Fruit fly (Drosophila melanogaster) whole organism, embryonic: Measurements from ENCODE around the gene CG12546.

Experiments
- ATbp ChIP-seq: fragments of 200-800 bp; sonication (Bioruptor generic); optimal IDR thresholded peaks from 2 replicates; lab custom pipeline; 2017; ENCODE audit warnings: missing biosample characterization, mild to moderate bottlenecking, missing genetic modification characterization, missing genetic modification reagents
- CG10209 ChIP-seq: fragments of 200-800 bp; sonication (Bioruptor generic); optimal IDR thresholded peaks from 3 replicates; lab custom pipeline; 2017; ENCODE audit warnings: missing biosample characterization, mild to moderate bottlenecking, missing genetic modification characterization, missing genetic modification reagents
- CG10543 ChIP-seq: fragments of 200-800 bp; sonication (Bioruptor generic); optimal IDR thresholded peaks from 3 replicates; lab custom pipeline; 2017; ENCODE audit warnings: missing biosample characterization, mild to moderate bottlenecking, missing genetic modification characterization, moderate library complexity
- CG13296 ChIP-seq: fragments of 200-800 bp; sonication (Bioruptor generic); optimal IDR thresholded peaks from 3 replicates; lab custom pipeline; 2018; ENCODE audit warnings: missing biosample characterization, mild to moderate bottlenecking, missing genetic modification characterization
- CG14710 ChIP-seq: fragments of 200-800 bp; sonication (Bioruptor generic); optimal IDR thresholded peaks from 3 replicates; lab custom pipeline; 2019; ENCODE audit warnings: missing biosample characterization, mild to moderate bottlenecking, missing genetic modification characterization, moderate library complexity
- CG15269 ChIP-seq: fragments of 200-800 bp; sonication (Bioruptor generic); optimal IDR thresholded peaks from 2 replicates; lab custom pipeline; 2018; ENCODE audit warnings: missing biosample characterization, mild to moderate bottlenecking, missing genetic modification characterization, moderate library complexity
- CG16779 ChIP-seq: fragments of 200-800 bp; sonication (Bioruptor generic); IDR thresholded peaks from 2 replicates; pipeline ENCODE4 v1.3.6; 2022; ENCODE audit warnings: missing biosample characterization, missing genetic modification characterization
- CG17829 ChIP-seq: fragments of 200-800 bp; optimal IDR thresholded peaks from 2 replicates; lab custom pipeline; 2019; ENCODE audit warnings: missing biosample characterization, mild to moderate bottlenecking, missing genetic modification characterization, moderate library complexity
- CG43689 ChIP-seq: fragments of 200-800 bp; sonication (Bioruptor generic); IDR thresholded peaks from 2 replicates; pipeline ENCODE4 v1.3.6; 2022; ENCODE audit warnings: missing biosample characterization, missing genetic modification characterization
- CG4854 ChIP-seq: fragments of 200-800 bp; sonication (Bioruptor generic); optimal IDR thresholded peaks from 2 replicates; lab custom pipeline; 2016; ENCODE audit warnings: missing biosample characterization, missing genetic modification characterization, inconsistent platforms
- CG6654 ChIP-seq: fragments of 200-800 bp; sonication (Bioruptor generic); optimal IDR thresholded peaks from 2 replicates; lab custom pipeline; 2017; ENCODE audit warnings: missing biosample characterization, mild to moderate bottlenecking, missing genetic modification characterization
- CG7839 ChIP-seq: fragments of 200-800 bp; sonication (Bioruptor generic); optimal IDR thresholded peaks from 3 replicates; lab custom pipeline; 2018; ENCODE audit warnings: missing biosample characterization, mild to moderate bottlenecking, missing genetic modification characterization, moderate library complexity
- CG8478 ChIP-seq: fragments of >200 bp; optimal IDR thresholded peaks from 2 replicates; lab custom pipeline; 2018
- CG8765 ChIP-seq: fragments of 200-800 bp; sonication (Bioruptor generic); IDR thresholded peaks from 2 replicates; pipeline ENCODE4 v1.3.6; 2022; ENCODE audit warnings: missing biosample characterization, missing genetic modification characterization
- CG9797 ChIP-seq: fragments of 200-800 bp; sonication (Bioruptor generic); optimal IDR thresholded peaks from 3 replicates; lab custom pipeline; 2018; ENCODE audit warnings: missing biosample characterization, mild to moderate bottlenecking, missing genetic modification characterization
- D19A ChIP-seq: fragments of 200-800 bp; optimal IDR thresholded peaks from 3 replicates; lab custom pipeline; 2019; ENCODE audit warnings: missing biosample characterization, mild to moderate bottlenecking, missing genetic modification characterization, moderate library complexity
- Dip3 ChIP-seq: fragments of 200-800 bp; sonication (Bioruptor generic); optimal IDR thresholded peaks from 3 replicates; lab custom pipeline; 2016; ENCODE audit warnings: missing biosample characterization, missing genetic modification characterization
- Elba2 ChIP-seq: fragments of 200-800 bp; sonication (Bioruptor generic); optimal IDR thresholded peaks from 3 replicates; lab custom pipeline; 2016; ENCODE audit warnings: missing biosample characterization, missing genetic modification characterization
- HLH54F ChIP-seq: fragments of 200-800 bp; sonication (Bioruptor generic); optimal IDR thresholded peaks from 3 replicates; lab custom pipeline; 2016; ENCODE audit warnings: missing biosample characterization, missing genetic modification characterization
- Hmx ChIP-seq: fragments of 200-800 bp; sonication (Bioruptor generic); optimal IDR thresholded peaks from 2 replicates; lab custom pipeline; 2016; ENCODE audit warnings: missing biosample characterization, missing genetic modification characterization
- Hr51 ChIP-seq, 2 experiments: fragments of 200-800 bp; sonication (Bioruptor generic); optimal IDR thresholded peaks; 2 replicates in 1 of 2; 3 replicates in 1 of 2; lab custom pipeline; 2016 to 2018; ENCODE audit warnings: missing biosample characterization in 2 of 2, missing genetic modification characterization in 2 of 2, mild to moderate bottlenecking in 1 of 2, moderate library complexity in 1 of 2
- Lpt ChIP-seq: fragments of >200 bp; optimal IDR thresholded peaks from 2 replicates; lab custom pipeline; 2018; ENCODE audit warnings: missing biosample characterization, missing genetic modification characterization
- Pdp1 ChIP-seq, 2 experiments: fragments of 200-800 bp; sonication (Bioruptor generic); optimal IDR thresholded peaks; 3 replicates each; lab custom pipeline; 2016; ENCODE audit warnings: missing biosample characterization in 2 of 2, missing genetic modification characterization in 2 of 2, mild to moderate bottlenecking in 1 of 2, moderate library complexity in 1 of 2
- Scr ChIP-seq: fragments of 200-800 bp; sonication (Bioruptor generic); IDR thresholded peaks from 2 replicates; pipeline ENCODE4 v1.3.6; 2022; ENCODE audit warnings: missing biosample characterization, missing genetic modification characterization; ENCODE audit not compliant: partially characterized antibody
- Side ChIP-seq: fragments of 200-800 bp; sonication (Bioruptor generic); optimal IDR thresholded peaks from 2 replicates; lab custom pipeline; 2016; ENCODE audit warnings: missing biosample characterization, missing genetic modification characterization
- Sin3A ChIP-seq: fragments of >200 bp; optimal IDR thresholded peaks from 2 replicates; lab custom pipeline; 2018
- ac ChIP-seq: fragments of 200-800 bp; sonication (Bioruptor generic); optimal IDR thresholded peaks from 3 replicates; lab custom pipeline; 2017; ENCODE audit warnings: missing biosample characterization, mild to moderate bottlenecking, missing genetic modification characterization
- amos ChIP-seq: fragments of 200-800 bp; sonication (Bioruptor generic); IDR thresholded peaks from 2 replicates; pipeline ENCODE4 v1.3.6; 2022; ENCODE audit warnings: missing biosample characterization, missing genetic modification characterization; ENCODE audit not compliant: partially characterized antibody
- bsh ChIP-seq, 2 experiments: fragments of 200-800 bp; sonication (Bioruptor generic); optimal IDR thresholded peaks; 2 replicates each; lab custom pipeline; 2017 to 2018; ENCODE audit warnings: mild to moderate bottlenecking in 2 of 2, missing biosample characterization in 2 of 2, missing genetic modification characterization in 2 of 2, moderate library complexity in 1 of 2
- chn ChIP-seq: fragments of 200-800 bp; sonication (Bioruptor generic); optimal IDR thresholded peaks from 2 replicates; lab custom pipeline; 2016; ENCODE audit warnings: missing biosample characterization, missing genetic modification characterization
- ci ChIP-seq: fragments of 200-800 bp; sonication (Bioruptor generic); IDR thresholded peaks from 3 replicates; pipeline ENCODE4 v1.3.6; 2022; ENCODE audit warnings: missing biosample characterization, missing genetic modification characterization
- dati ChIP-seq: fragments of 200-800 bp; sonication (Bioruptor generic); IDR thresholded peaks from 2 replicates; pipeline ENCODE4 v1.3.6; 2022; ENCODE audit warnings: missing biosample characterization, missing genetic modification characterization
- emc ChIP-seq: fragments of 200-800 bp; sonication (Bioruptor generic); optimal IDR thresholded peaks from 2 replicates; lab custom pipeline; 2016; ENCODE audit warnings: missing biosample characterization, missing genetic modification characterization
- ewg ChIP-seq: fragments of 200-800 bp; sonication (Bioruptor generic); optimal IDR thresholded peaks from 3 replicates; lab custom pipeline; 2017; ENCODE audit warnings: mild to moderate bottlenecking, missing biosample characterization, missing genetic modification reagents, missing genetic modification characterization
- exex ChIP-seq: fragments of 200-800 bp; sonication (Bioruptor generic); optimal IDR thresholded peaks from 4 replicates; lab custom pipeline; 2018; ENCODE audit warnings: missing biosample characterization, mild to moderate bottlenecking, missing genetic modification characterization, moderate library complexity
- fd64A ChIP-seq: fragments of 200-800 bp; sonication (Bioruptor generic); optimal IDR thresholded peaks from 3 replicates; lab custom pipeline; 2018; ENCODE audit warnings: missing biosample characterization, mild to moderate bottlenecking, missing genetic modification characterization
- fru ChIP-seq: fragments of >200 bp; optimal IDR thresholded peaks from 2 replicates; lab custom pipeline; 2017
- grn ChIP-seq: fragments of 200-800 bp; sonication (Bioruptor generic); optimal IDR thresholded peaks from 3 replicates; lab custom pipeline; 2017; ENCODE audit warnings: missing biosample characterization, missing genetic modification characterization
- hth ChIP-seq: fragments of >200 bp; optimal IDR thresholded peaks from 2 replicates; lab custom pipeline; 2017; ENCODE audit warnings: inconsistent platforms
- kah ChIP-seq: fragments of 200-800 bp; sonication (Bioruptor generic); optimal IDR thresholded peaks from 2 replicates; lab custom pipeline; 2018; ENCODE audit warnings: missing biosample characterization, mild to moderate bottlenecking, missing genetic modification characterization
- nau ChIP-seq: fragments of 200-800 bp; sonication (Bioruptor generic); optimal IDR thresholded peaks from 3 replicates; lab custom pipeline; 2017; ENCODE audit warnings: missing biosample characterization, mild to moderate bottlenecking, missing genetic modification characterization, missing genetic modification reagents
- nerfin-1 ChIP-seq: fragments of 200-800 bp; sonication (Bioruptor generic); optimal IDR thresholded peaks from 3 replicates; lab custom pipeline; 2019; ENCODE audit warnings: missing biosample characterization, mild to moderate bottlenecking, missing genetic modification characterization, moderate library complexity
- oc ChIP-seq: fragments of 200-800 bp; sonication (Bioruptor generic); optimal IDR thresholded peaks from 2 replicates; lab custom pipeline; 2018; ENCODE audit warnings: missing biosample characterization, mild to moderate bottlenecking, missing genetic modification characterization, moderate library complexity
- pb ChIP-seq: fragments of 200-800 bp; sonication (Bioruptor generic); optimal IDR thresholded peaks from 3 replicates; lab custom pipeline; 2016; ENCODE audit warnings: missing biosample characterization, missing genetic modification characterization
- pnt ChIP-seq: fragments of 200-800 bp; sonication (Bioruptor generic); optimal IDR thresholded peaks from 3 replicates; lab custom pipeline; 2016; ENCODE audit warnings: missing biosample characterization, missing genetic modification characterization
- rib ChIP-seq: fragments of 200-800 bp; sonication (Bioruptor generic); IDR thresholded peaks from 2 replicates; pipeline ENCODE4 v1.3.6; 2022; ENCODE audit warnings: missing biosample characterization, missing genetic modification characterization
- run ChIP-seq: fragments of 200-800 bp; sonication (Bioruptor generic); optimal IDR thresholded peaks from 3 replicates; lab custom pipeline; 2018; ENCODE audit warnings: missing biosample characterization, mild to moderate bottlenecking, missing genetic modification characterization
- sisA ChIP-seq: fragments of 200-800 bp; sonication (Bioruptor generic); IDR thresholded peaks from 2 replicates; pipeline ENCODE4 v1.3.6; 2022; ENCODE audit warnings: missing biosample characterization, missing genetic modification characterization
- wdn ChIP-seq: fragments of 200-800 bp; sonication (Bioruptor generic); IDR thresholded peaks from 2 replicates; pipeline ENCODE4 v1.3.6; 2022; ENCODE audit warnings: missing biosample characterization, missing genetic modification characterization
- zfh2 ChIP-seq: fragments of 200-800 bp; sonication (Bioruptor generic); optimal IDR thresholded peaks from 2 replicates; lab custom pipeline; 2016; ENCODE audit warnings: missing biosample characterization, missing genetic modification characterization

The CG12546 gene

DNA sequence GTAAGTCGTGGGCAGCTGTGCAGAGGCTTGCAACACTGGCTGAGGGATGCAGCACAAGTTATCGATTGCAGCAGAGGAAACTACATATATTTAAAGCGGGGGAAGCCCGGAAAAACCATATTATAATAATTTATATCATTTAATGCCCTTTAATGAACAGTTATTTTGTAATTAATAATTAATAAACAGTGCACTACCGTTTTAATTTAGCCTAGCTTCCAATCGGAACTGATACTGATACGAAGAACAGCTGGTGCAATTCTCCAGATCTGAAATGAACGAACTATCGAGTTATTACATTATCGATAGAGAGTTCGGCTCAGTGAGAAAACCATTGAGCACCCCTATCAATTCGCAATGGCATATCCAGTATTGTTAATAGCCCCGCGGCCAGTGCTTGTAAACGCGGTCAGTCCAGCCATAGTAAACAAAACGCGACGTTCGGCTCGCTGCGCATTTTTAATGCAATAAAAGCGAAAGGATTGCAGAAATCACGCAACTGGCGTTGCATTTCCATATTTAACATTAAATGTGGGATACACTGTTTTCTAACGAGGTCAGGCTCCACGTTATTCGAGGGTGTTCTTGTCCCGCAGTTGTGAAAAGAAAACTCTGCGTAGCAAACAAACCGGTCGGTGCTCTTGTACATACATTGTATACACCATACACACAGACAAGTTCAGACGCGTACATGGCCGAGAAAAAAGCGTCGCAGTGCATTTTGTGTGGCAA, 47.9 kb upstream of the CG12546 start, which contains the start of gene CG7369 (continued):
- peak; percentile 73 for TF ChIP-seq Hmx (GFP tag; lab: Kevin White, UChicago)
- TF ChIP-seq run, result peak; percentile 28
- TF ChIP-seq CG9797 (GFP tag; lab: Kevin White, UChicago), result peak; percentile 54
- TF ChIP-seq hth, result no peak
- peak; percentile 78; the same call in 1 of the 2 replicates for TF ChIP-seq wdn (GFP tag; lab: Robert Waterston, UW)
- peak; percentile 71 for TF ChIP-seq CG16779 (GFP tag; lab: Robert Waterston, UW)
- TF ChIP-seq Dip3 (GFP tag; lab: Kevin White, UChicago), result peak; percentile 89
- no peak for TF ChIP-seq CG8478 (lab: Kevin White, UChicago)
- peak; percentile 47 for TF ChIP-seq oc
- peak; percentile 72 to 74 for TF ChIP-seq Hr51 (GFP tag; optimal IDR thresholded peaks at IDR 0.05; lab: Kevin White, UChicago)
- peak; percentile 31 for TF ChIP-seq grn (GFP tag; lab: Kevin White, UChicago)
- TF ChIP-seq fd64A, result no peak
- TF ChIP-seq emc, result peak; percentile 14
- peak; percentile 85 for TF ChIP-seq CG8765 (GFP tag; lab: Robert Waterston, UW)
- TF ChIP-seq CG10209 (GFP tag; lab: Kevin White, UChicago), result peak; percentile 86
- TF ChIP-seq Side (GFP tag; lab: Kevin White, UChicago), result peak; percentile 81
- TF ChIP-seq pnt (GFP tag; lab: Kevin White, UChicago), result peak; percentile 65
- peak; percentile 69 for TF ChIP-seq nerfin-1 (tag; lab: Kevin White, UChicago)
- TF ChIP-seq CG4854 (GFP tag; lab: Kevin White, UChicago), result peak; percentile 67
- TF ChIP-seq CG7839 (tag; lab: Kevin White, UChicago), result peak; percentile 75
- peak; percentile 97 for TF ChIP-seq Sin3A (lab: Kevin White, UChicago)
- peak; percentile 79 for TF ChIP-seq CG15269 (tag; lab: Kevin White, UChicago)
- peak; percentile 54 for TF ChIP-seq pb (GFP tag; lab: Kevin White, UChicago)
- TF ChIP-seq chn (GFP tag; lab: Kevin White, UChicago), result peak; percentile 81
- TF ChIP-seq fru (lab: Kevin White, UChicago), result no peak
- TF ChIP-seq Elba2 (GFP tag; lab: Kevin White, UChicago), result peak; percentile 70
- TF ChIP-seq CG10543 (GFP tag; lab: Kevin White, UChicago), result peak; percentile 91
- peak; percentile 88 for TF ChIP-seq Scr
- TF ChIP-seq zfh2, result peak; percentile 89
- peak; percentile 87 for TF ChIP-seq CG14710 (tag; lab: Kevin White, UChicago)
- no peak for TF ChIP-seq Lpt (GFP tag; lab: Kevin White, UChicago)
- TF ChIP-seq ac (GFP tag; lab: Kevin White, UChicago), result no peak
- peak; percentile 62 for TF ChIP-seq rib (GFP tag; lab: Robert Waterston, UW)
- TF ChIP-seq CG43689 (GFP tag; lab: Robert Waterston, UW), result no peak
- peak; percentile 46 for TF ChIP-seq nau (GFP tag; lab: Kevin White, UChicago)
- TF ChIP-seq exex (tag; lab: Kevin White, UChicago), result peak; percentile 29
- TF ChIP-seq ewg (GFP tag; lab: Kevin White, UChicago), result peak; percentile 69
- TF ChIP-seq ATbp, result peak; percentile 42
- TF ChIP-seq kah (GFP tag; lab: Kevin White, UChicago), result no peak
- peak; percentile 68 to 81 for TF ChIP-seq Pdp1 (GFP tag; optimal IDR thresholded peaks at IDR 0.05; lab: Kevin White, UChicago)
- TF ChIP-seq ci (GFP tag; lab: Robert Waterston, UW), result peak; percentile 78
- TF ChIP-seq HLH54F, result peak; percentile 88
- peak; percentile 79; the same call in 1 of the 2 replicates for TF ChIP-seq sisA (GFP tag; lab: Robert Waterston, UW)
- peak; percentile 54 for TF ChIP-seq CG6654
- no peak for TF ChIP-seq dati (GFP tag; lab: Robert Waterston, UW)
- peak; percentile 63 for TF ChIP-seq amos
- TF ChIP-seq bsh (GFP tag; optimal IDR thresholded peaks at IDR 0.05; lab: Kevin White, UChicago), result peak; percentile 32 to 54
- TF ChIP-seq CG17829 (tag; lab: Kevin White, UChicago), result peak; percentile 81
- peak; percentile 71 for TF ChIP-seq CG13296
- TF ChIP-seq D19A (tag; lab: Kevin White, UChicago), result peak; percentile 57
